Worm (Caenorhabditis elegans) whole organism, late embryonic: ENCODE data around the gene vab-3.

Experiments
- K02D7.2 ChIP-seq: sonication (generic microtip); optimal IDR thresholded peaks from 2 replicates; lab custom pipeline; 2017; ENCODE audit warnings: mild to moderate bottlenecking, missing genetic modification characterization, missing compliant biosample characterization
- K09A11.1 ChIP-seq: sonication (generic microtip); optimal IDR thresholded peaks from 2 replicates; lab custom pipeline; 2017; ENCODE audit warnings: antibody characterized with exemption, mild to moderate bottlenecking, missing genetic modification characterization, missing compliant biosample characterization; ENCODE audit not compliant: insufficient read depth
- T23F11.4 ChIP-seq: fragments of 200-800 bp; sonication (Bioruptor generic); optimal IDR thresholded peaks from 2 replicates; lab custom pipeline; 2018; ENCODE audit warnings: mild to moderate bottlenecking, missing genetic modification characterization, missing compliant biosample characterization
- Y22D7AL.16 ChIP-seq: sonication (generic microtip); optimal IDR thresholded peaks from 2 replicates; lab custom pipeline; 2016; ENCODE audit warnings: missing genetic modification characterization, missing compliant biosample characterization
- ahr-1 ChIP-seq: sonication (generic microtip); optimal IDR thresholded peaks from 2 replicates; lab custom pipeline; 2016; ENCODE audit warnings: missing genetic modification characterization, missing compliant biosample characterization
- ceh-18 ChIP-seq: sonication (generic microtip); optimal IDR thresholded peaks from 2 replicates; lab custom pipeline; 2016; ENCODE audit warnings: missing genetic modification characterization, missing compliant biosample characterization
- ceh-19 ChIP-seq: fragments of 200-800 bp; sonication (Bioruptor generic); optimal IDR thresholded peaks from 2 replicates; lab custom pipeline; 2018; ENCODE audit warnings: mild to moderate bottlenecking, missing genetic modification characterization, missing compliant biosample characterization
- ceh-22 ChIP-seq: sonication (generic microtip); optimal IDR thresholded peaks from 2 replicates; lab custom pipeline; 2017; ENCODE audit warnings: missing biosample characterization, missing genetic modification characterization
- ceh-24 ChIP-seq: sonication (generic microtip); optimal IDR thresholded peaks from 2 replicates; lab custom pipeline; 2016; ENCODE audit warnings: mild to moderate bottlenecking, missing genetic modification characterization, missing compliant biosample characterization
- ceh-31 ChIP-seq: sonication (generic microtip); optimal IDR thresholded peaks from 2 replicates; lab custom pipeline; 2016; ENCODE audit warnings: missing genetic modification characterization, missing compliant biosample characterization
- ceh-34 ChIP-seq: sonication (generic microtip); optimal IDR thresholded peaks from 2 replicates; lab custom pipeline; 2016; ENCODE audit warnings: mild to moderate bottlenecking, missing genetic modification characterization, missing compliant biosample characterization
- ceh-45 ChIP-seq: fragments of 200-800 bp; sonication (Bioruptor generic); IDR thresholded peaks from 2 replicates; pipeline ENCODE4 v1.3.6; 2022; ENCODE audit warnings: missing genetic modification reagents, missing genetic modification characterization, missing compliant biosample characterization
- ceh-48 ChIP-seq: sonication (generic microtip); optimal IDR thresholded peaks from 2 replicates; lab custom pipeline; 2016; ENCODE audit warnings: missing genetic modification characterization, inconsistent platforms, missing compliant biosample characterization
- ceh-6 ChIP-seq: fragments of 200-800 bp; sonication (Bioruptor generic); optimal IDR thresholded peaks from 2 replicates; lab custom pipeline; 2018; ENCODE audit warnings: mild to moderate bottlenecking, missing genetic modification characterization, missing compliant biosample characterization
- che-1 ChIP-seq: sonication (generic microtip); optimal IDR thresholded peaks from 2 replicates; lab custom pipeline; 2016; ENCODE audit warnings: mild to moderate bottlenecking, missing genetic modification characterization, missing compliant biosample characterization
- dmd-4 ChIP-seq: sonication (generic microtip); optimal IDR thresholded peaks from 2 replicates; lab custom pipeline; 2016; ENCODE audit warnings: borderline replicate concordance, missing genetic modification characterization, missing compliant biosample characterization
- dve-1 ChIP-seq: sonication (generic microtip); optimal IDR thresholded peaks from 2 replicates; lab custom pipeline; 2017; ENCODE audit warnings: antibody characterized with exemption, mild to moderate bottlenecking, missing genetic modification characterization, missing compliant biosample characterization
- elt-2 ChIP-seq: sonication (generic microtip); optimal IDR thresholded peaks from 2 replicates; lab custom pipeline; 2016; ENCODE audit warnings: missing genetic modification reagents, missing genetic modification characterization, missing compliant biosample characterization
- elt-4 ChIP-seq: sonication (generic microtip); optimal IDR thresholded peaks from 2 replicates; lab custom pipeline; 2016; ENCODE audit warnings: missing genetic modification characterization, missing compliant biosample characterization
- fkh-6 ChIP-seq: sonication (generic microtip); optimal IDR thresholded peaks from 2 replicates; lab custom pipeline; 2016; ENCODE audit warnings: missing genetic modification characterization, missing compliant biosample characterization
- hlh-13 ChIP-seq: fragments of 200-800 bp; sonication (Bioruptor generic); optimal IDR thresholded peaks from 2 replicates; lab custom pipeline; 2018; ENCODE audit warnings: mild to moderate bottlenecking, missing genetic modification characterization, missing compliant biosample characterization
- hlh-6 ChIP-seq: sonication (generic microtip); optimal IDR thresholded peaks from 2 replicates; lab custom pipeline; 2016; ENCODE audit warnings: missing genotype, missing genetic modification characterization, missing compliant biosample characterization
- hlh-8 ChIP-seq: sonication (generic microtip); optimal IDR thresholded peaks from 2 replicates; lab custom pipeline; 2016; ENCODE audit warnings: missing genotype, missing genetic modification characterization, missing compliant biosample characterization
- lim-6 ChIP-seq: sonication (generic microtip); optimal IDR thresholded peaks from 2 replicates; lab custom pipeline; 2016; ENCODE audit warnings: missing genetic modification characterization, missing compliant biosample characterization
- lin-11 ChIP-seq: fragments of 200-800 bp; sonication (Bioruptor generic); optimal IDR thresholded peaks from 2 replicates; lab custom pipeline; 2018; ENCODE audit warnings: mild to moderate bottlenecking, missing genetic modification characterization, missing compliant biosample characterization
- madf-2 ChIP-seq: sonication (generic microtip); optimal IDR thresholded peaks from 2 replicates; lab custom pipeline; 2017; ENCODE audit warnings: missing genetic modification characterization, missing compliant biosample characterization
- nfya-1 ChIP-seq: sonication (generic microtip); optimal IDR thresholded peaks from 2 replicates; lab custom pipeline; 2017; ENCODE audit warnings: missing genetic modification characterization, mild to moderate bottlenecking, missing compliant biosample characterization, antibody characterized with exemption, moderate library complexity
- nhr-11 ChIP-seq: fragments of 150-350 bp; optimal IDR thresholded peaks from 2 replicates; lab custom pipeline; 2014; ENCODE audit warnings: missing biosample characterization, missing genetic modification characterization
- nhr-232 ChIP-seq: sonication (generic microtip); optimal IDR thresholded peaks from 2 replicates; lab custom pipeline; 2016; ENCODE audit warnings: missing genetic modification characterization, missing compliant biosample characterization
- npax-4 ChIP-seq: sonication (generic microtip); optimal IDR thresholded peaks from 2 replicates; lab custom pipeline; 2016; ENCODE audit warnings: missing genetic modification characterization, missing compliant biosample characterization
- odd-2 ChIP-seq: sonication (generic microtip); optimal IDR thresholded peaks from 2 replicates; lab custom pipeline; 2017; ENCODE audit warnings: antibody characterized with exemption, mild to moderate bottlenecking, missing genetic modification characterization, missing compliant biosample characterization
- pat-9 ChIP-seq: fragments of 200-800 bp; sonication (Bioruptor generic); optimal IDR thresholded peaks from 2 replicates; lab custom pipeline; 2018; ENCODE audit warnings: mild to moderate bottlenecking, missing genetic modification characterization, moderate library complexity, missing compliant biosample characterization
- pax-1 ChIP-seq: fragments of 150-350 bp; optimal IDR thresholded peaks from 2 replicates; lab custom pipeline; 2014; ENCODE audit warnings: missing biosample characterization, missing genetic modification characterization
- pha-2 ChIP-seq: sonication (generic microtip); optimal IDR thresholded peaks from 2 replicates; lab custom pipeline; 2017; ENCODE audit warnings: mild to moderate bottlenecking, missing genetic modification characterization, missing compliant biosample characterization
- pqm-1 ChIP-seq: sonication (generic microtip); optimal IDR thresholded peaks from 2 replicates; lab custom pipeline; 2016; ENCODE audit warnings: missing genetic modification characterization, missing compliant biosample characterization
- ref-2 ChIP-seq: sonication (generic microtip); optimal IDR thresholded peaks from 2 replicates; lab custom pipeline; 2016; ENCODE audit warnings: missing genetic modification characterization, missing compliant biosample characterization
- sdc-2 ChIP-seq: sonication (generic microtip); optimal IDR thresholded peaks from 2 replicates; lab custom pipeline; 2016; ENCODE audit warnings: missing genotype, missing genetic modification characterization, missing compliant biosample characterization
- tbx-2 ChIP-seq: sonication (generic microtip); optimal IDR thresholded peaks from 2 replicates; lab custom pipeline; 2016; ENCODE audit warnings: missing genetic modification characterization, missing compliant biosample characterization
- ttx-3 ChIP-seq: sonication (generic microtip); optimal IDR thresholded peaks from 2 replicates; lab custom pipeline; 2016; ENCODE audit warnings: missing genetic modification reagents, missing genetic modification characterization, missing compliant biosample characterization
- unc-3 ChIP-seq, 2 experiments: fragments of 200-800 bp in 1 of 2; sonication (Bioruptor generic) in 1 of 2; sonication (generic microtip) in 1 of 2; conservative IDR thresholded peaks in 1 of 2; optimal IDR thresholded peaks in 1 of 2; 2 replicates each; pipeline versions ENCODE4 v1.3.6 to Lab custom; 2016 to 2022; ENCODE audit warnings: missing compliant biosample characterization in 2 of 2, missing genetic modification characterization in 2 of 2, missing genetic modification reagents in 1 of 2
- unc-42 ChIP-seq: sonication (generic microtip); optimal IDR thresholded peaks from 2 replicates; lab custom pipeline; 2016; ENCODE audit warnings: missing genotype, missing genetic modification characterization, missing compliant biosample characterization

The vab-3 gene

DNA sequence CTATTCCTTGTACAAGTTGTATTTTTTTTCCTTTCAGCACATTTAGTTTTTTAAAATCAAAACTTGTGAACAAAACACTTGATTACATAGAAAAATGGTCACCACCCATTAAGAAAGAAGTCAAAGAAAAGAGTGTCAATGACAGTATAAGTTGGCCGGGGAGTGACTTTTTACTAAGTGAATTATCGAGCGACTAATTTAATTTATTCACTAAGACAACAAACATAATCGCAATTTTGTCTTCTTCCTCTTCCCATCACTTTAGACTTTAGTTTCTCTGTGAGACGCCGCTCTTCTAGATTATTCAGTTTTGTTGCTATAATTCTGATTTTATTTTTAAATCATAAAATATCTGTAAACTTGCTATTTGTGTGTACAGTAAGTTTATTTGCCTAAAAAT, 14.4 kb downstream of the vab-3 start:
- TF ChIP-seq nhr-11 (tag; lab: Kevin White, UChicago) (no peak), ceh-24 (tag; lab: Kevin White, UChicago) (no peak), hlh-8 (tag; lab: Kevin White, UChicago) (no peak), unc-3 (GFP tag; conservative IDR thresholded peaks at IDR 0.05; lab: Robert Waterston, UW) (no peak), unc-3 (tag; optimal IDR thresholded peaks at IDR 0.05; lab: Kevin White, UChicago) (no peak), ref-2 (no peak), T23F11.4 (GFP tag; lab: Kevin White, UChicago) (no peak)

DNA sequence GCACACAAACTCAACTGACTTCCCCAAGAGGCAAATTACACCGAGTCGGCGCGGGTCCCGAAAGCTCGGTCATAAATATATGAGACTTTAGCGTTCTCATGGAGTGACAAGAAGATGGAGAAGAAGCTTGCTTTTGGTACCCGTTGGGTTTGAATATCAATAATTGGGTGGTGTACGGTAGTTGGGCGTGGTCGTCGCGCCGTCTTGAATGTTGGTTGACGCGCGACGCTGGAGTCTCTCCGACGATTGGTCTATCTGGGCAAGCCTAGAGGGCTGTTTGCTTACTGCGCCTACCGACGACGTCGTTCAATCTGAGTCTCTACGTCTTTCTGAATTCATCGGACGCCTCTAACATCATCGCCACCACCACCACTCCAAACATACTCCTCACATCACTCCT, 15.1 kb downstream of the vab-3 start:
- TF ChIP-seq nfya-1 (tag; lab: Kevin White, UChicago) = peak; percentile 59
- TF ChIP-seq ceh-19 = no peak
- TF ChIP-seq, all 69 proteins: peak for 1

DNA sequence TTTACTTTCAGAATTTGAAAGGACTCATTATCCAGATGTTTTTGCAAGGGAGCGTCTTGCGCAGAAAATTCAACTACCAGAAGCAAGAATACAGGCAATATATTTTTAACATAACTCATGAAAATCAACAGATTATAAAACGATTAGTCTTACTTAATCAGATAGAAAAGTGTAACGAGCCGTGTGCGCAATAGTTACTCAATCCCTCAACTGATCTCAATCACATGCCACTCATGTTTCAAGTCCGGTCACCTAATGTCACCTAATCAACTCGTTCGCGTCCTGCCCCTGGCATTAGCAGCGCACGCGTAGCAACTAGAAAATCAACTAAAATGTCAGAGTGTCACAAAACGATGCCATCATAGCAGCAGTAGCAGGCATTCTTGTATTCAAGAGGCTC, 16.9 kb downstream of the vab-3 start:
- no peak for TF ChIP-seq elt-2
- no peak for TF ChIP-seq ceh-18 (tag; lab: Kevin White, UChicago)

ce11 chrX:10520185-10520584, 20.5 kb downstream of the vab-3 start:
- TF ChIP-seq ceh-22 (tag; lab: Kevin White, UChicago) (no peak), ahr-1 (tag; lab: Kevin White, UChicago) (no peak), ceh-34 (tag; lab: Kevin White, UChicago) (no peak)

ce11 chrX:10521313-10521712, 21.6 kb downstream of the vab-3 start, which contains the start of gene F14F3.4:
TSS of gene F14F3.4 (minus strand) at chrX:10521413.
- no peak for TF ChIP-seq nfya-1 (tag; lab: Kevin White, UChicago)
- no peak for TF ChIP-seq K09A11.1 (tag; lab: Kevin White, UChicago)
- no peak for TF ChIP-seq Y22D7AL.16 (tag; lab: Kevin White, UChicago)

DNA sequence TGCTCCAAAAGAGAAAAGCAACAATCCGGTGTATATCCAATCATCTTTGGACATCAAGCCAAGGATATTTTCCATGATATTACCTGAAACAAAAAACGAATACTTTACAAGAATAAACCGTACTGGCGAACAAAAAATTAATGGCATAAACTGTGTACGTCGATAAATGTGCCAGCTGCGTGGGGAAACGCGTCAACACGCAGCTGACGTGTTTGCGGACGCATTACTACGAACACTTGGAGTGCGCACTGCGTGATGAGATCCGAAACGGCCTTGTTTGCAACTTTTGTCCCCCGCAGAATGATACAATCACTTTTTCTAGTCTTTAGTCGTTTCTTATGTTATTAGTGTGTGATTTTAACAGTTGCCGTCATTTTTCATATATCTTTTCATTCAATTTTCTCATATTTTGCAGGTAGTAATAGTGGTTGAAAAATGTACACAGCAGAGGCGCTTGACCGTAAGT, 24.8 kb downstream of the vab-3 start, which contains the start of the genes mboa-7 and git-1:
Gene mboa-7 (minus strand): TSS at position 83 of the 466 bp plus-strand sequence.
Gene git-1 (plus strand): TSS at position 416 of the 466 bp plus-strand sequence.
- no peak for TF ChIP-seq npax-4 (tag; lab: Kevin White, UChicago)
- no peak for TF ChIP-seq pax-1 (tag; lab: Kevin White, UChicago)
- TF ChIP-seq elt-2 = peak; percentile 33
- peak; percentile 27 for TF ChIP-seq sdc-2 (tag; lab: Kevin White, UChicago)
- TF ChIP-seq dmd-4 = no peak
- TF ChIP-seq ceh-45 (GFP tag; lab: Robert Waterston, UW) = no peak
- peak; percentile 33 for TF ChIP-seq ceh-48 (tag; lab: Kevin White, UChicago)
- TF ChIP-seq ceh-18 (tag; lab: Kevin White, UChicago) = peak; percentile 31
- TF ChIP-seq T23F11.4 (GFP tag; lab: Kevin White, UChicago) = no peak
- no peak for TF ChIP-seq lim-6
- peak; percentile 43 for TF ChIP-seq ceh-31 (tag; lab: Kevin White, UChicago)
- TF ChIP-seq ceh-22 (tag; lab: Kevin White, UChicago) = no peak
- no peak for TF ChIP-seq ttx-3 (tag; lab: Kevin White, UChicago)
- TF ChIP-seq ceh-24 (tag; lab: Kevin White, UChicago) = no peak
- TF ChIP-seq ref-2 = no peak
- TF ChIP-seq madf-2 = peak; percentile 12
- TF ChIP-seq pqm-1 (tag; lab: Kevin White, UChicago) = no peak
- no peak for TF ChIP-seq elt-4 (tag; lab: Kevin White, UChicago)
- TF ChIP-seq pat-9 (tag; lab: Kevin White, UChicago) = peak; percentile 53
- peak; percentile 14 for TF ChIP-seq nhr-232 (tag; lab: Kevin White, UChicago)
- no peak for TF ChIP-seq fkh-6
- TF ChIP-seq unc-3 (GFP tag; conservative IDR thresholded peaks at IDR 0.05; lab: Robert Waterston, UW) = no peak
- no peak for TF ChIP-seq unc-3 (tag; optimal IDR thresholded peaks at IDR 0.05; lab: Kevin White, UChicago)
- TF ChIP-seq hlh-6 = no peak
- TF ChIP-seq che-1 (tag; lab: Kevin White, UChicago) = peak; percentile 12
- no peak for TF ChIP-seq lin-11
- peak; percentile 55 for TF ChIP-seq tbx-2 (tag; lab: Kevin White, UChicago)
- no peak for TF ChIP-seq unc-42 (tag; lab: Kevin White, UChicago)
- TF ChIP-seq hlh-13 (GFP tag; lab: Kevin White, UChicago) = no peak
- TF ChIP-seq pha-2 = peak; percentile 20
- no peak for TF ChIP-seq odd-2 (tag; lab: Kevin White, UChicago)
- TF ChIP-seq K02D7.2 (tag; lab: Kevin White, UChicago) = no peak
- TF ChIP-seq ahr-1 (tag; lab: Kevin White, UChicago) = no peak
- TF ChIP-seq ceh-6 (GFP tag; lab: Kevin White, UChicago) = peak; percentile 33
- TF ChIP-seq dve-1 (tag; lab: Kevin White, UChicago) = no peak
